Worm (Caenorhabditis elegans) whole organism, young adult: ENCODE measurements around the gene dsb-3.

ENCODE experiments used
- C06A6.2 ChIP-seq: fragments of 200-800 bp; sonication (Bioruptor generic); conservative IDR thresholded peaks from 2 replicates; pipeline ENCODE4 v1.3.6; 2022; ENCODE audit warnings: missing genetic modification characterization, missing compliant biosample characterization
- D2030.7 ChIP-seq: fragments of 200-800 bp; sonication (Bioruptor generic); IDR thresholded peaks from 2 replicates; pipeline ENCODE4 v1.3.6; 2022; ENCODE audit warnings: missing genetic modification reagents, missing genetic modification characterization, missing compliant biosample characterization
- F37B4.10 ChIP-seq: fragments of 200-800 bp; sonication (Bioruptor generic); IDR thresholded peaks from 2 replicates; pipeline ENCODE4 v1.3.6; 2022; ENCODE audit warnings: missing genetic modification characterization, missing compliant biosample characterization
- F52B5.7 ChIP-seq: sonication (generic microtip); optimal IDR thresholded peaks from 2 replicates; lab custom pipeline; 2016; ENCODE audit warnings: mild to moderate bottlenecking, missing genetic modification characterization, missing compliant biosample characterization
- F55B11.4 ChIP-seq: sonication (generic microtip); optimal IDR thresholded peaks from 2 replicates; lab custom pipeline; 2016; ENCODE audit warnings: missing compliant biosample characterization, missing genetic modification characterization, borderline replicate concordance; ENCODE audit not compliant: insufficient read depth
- F57C9.4 ChIP-seq: sonication (generic microtip); optimal IDR thresholded peaks from 2 replicates; lab custom pipeline; 2017; ENCODE audit warnings: mild to moderate bottlenecking, missing genetic modification characterization, missing compliant biosample characterization
- T26A5.8 ChIP-seq: sonication (generic microtip); optimal IDR thresholded peaks from 2 replicates; lab custom pipeline; 2016; ENCODE audit warnings: missing genetic modification characterization, missing compliant biosample characterization
- aptf-2 ChIP-seq: fragments of 200-800 bp; sonication (Bioruptor generic); conservative IDR thresholded peaks from 2 replicates; pipeline ENCODE4 v1.3.6; 2022; ENCODE audit warnings: missing genetic modification reagents, missing genetic modification characterization, missing compliant biosample characterization
- attf-3 ChIP-seq: fragments of 200-800 bp; sonication (Bioruptor generic); conservative IDR thresholded peaks from 2 replicates; pipeline ENCODE4 v1.3.6; 2022; ENCODE audit warnings: missing genetic modification reagents, missing genetic modification characterization, missing compliant biosample characterization
- bed-2 ChIP-seq: fragments of 200-800 bp; sonication (Bioruptor generic); IDR thresholded peaks from 2 replicates; pipeline ENCODE4 v1.3.6; 2022; ENCODE audit warnings: missing genetic modification reagents, missing genetic modification characterization, missing compliant biosample characterization
- cebp-1 ChIP-seq, 2 experiments: fragments of 200-800 bp in 1 of 2; sonication (Bioruptor generic) in 1 of 2; sonication (generic microtip) in 1 of 2; IDR thresholded peaks in 1 of 2; optimal IDR thresholded peaks in 1 of 2; 2 replicates each; pipeline versions ENCODE4 v1.3.6 to Lab custom; 2017 to 2022; ENCODE audit warnings: missing compliant biosample characterization in 2 of 2, missing genetic modification characterization in 2 of 2, mild to moderate bottlenecking in 1 of 2, missing genetic modification reagents in 1 of 2, moderate library complexity in 1 of 2
- cebp-2 ChIP-seq: fragments of 200-800 bp; sonication (Bioruptor generic); IDR thresholded peaks from 2 replicates; pipeline ENCODE4 v1.3.6; 2022; ENCODE audit warnings: missing genetic modification characterization, missing compliant biosample characterization
- ceh-100 ChIP-seq: fragments of 200-800 bp; sonication (Bioruptor generic); IDR thresholded peaks from 2 replicates; pipeline ENCODE4 v1.3.6; 2022; ENCODE audit warnings: missing genetic modification reagents, missing genetic modification characterization, missing compliant biosample characterization
- ceh-58 ChIP-seq: fragments of 200-800 bp; sonication (Bioruptor generic); IDR thresholded peaks from 2 replicates; pipeline ENCODE4 v1.3.6; 2022; ENCODE audit warnings: missing genetic modification characterization, missing compliant biosample characterization
- ceh-79 ChIP-seq: sonication (generic microtip); optimal IDR thresholded peaks from 2 replicates; lab custom pipeline; 2017; ENCODE audit warnings: mild to moderate bottlenecking, missing genetic modification characterization, missing compliant biosample characterization
- dox-1 ChIP-seq: fragments of 200-800 bp; sonication (Bioruptor generic); IDR thresholded peaks from 2 replicates; pipeline ENCODE4 v1.3.6; 2022; ENCODE audit warnings: missing genetic modification reagents, missing genetic modification characterization, missing compliant biosample characterization
- dpl-1 ChIP-seq: fragments of 150-350 bp; optimal IDR thresholded peaks from 2 replicates; lab custom pipeline; 2014; ENCODE audit warnings: missing biosample characterization, missing genetic modification reagents, missing genetic modification characterization
- egrh-3 ChIP-seq: fragments of 200-800 bp; sonication (Bioruptor generic); IDR thresholded peaks from 2 replicates; pipeline ENCODE4 v1.3.6; 2022; ENCODE audit warnings: missing genetic modification reagents, missing genetic modification characterization, missing compliant biosample characterization
- hmg-1.2 ChIP-seq: fragments of 200-800 bp; sonication (Bioruptor generic); IDR thresholded peaks from 2 replicates; pipeline ENCODE4 v1.3.6; 2022; ENCODE audit warnings: missing genetic modification reagents, missing genetic modification characterization, missing compliant biosample characterization
- lag-1 ChIP-seq: fragments of 200-800 bp; sonication (Bioruptor generic); IDR thresholded peaks from 2 replicates; pipeline ENCODE4 v1.3.6; 2022; ENCODE audit warnings: missing genetic modification reagents, missing genetic modification characterization, missing compliant biosample characterization
- lir-1 ChIP-seq: fragments of 200-800 bp; sonication (Bioruptor generic); conservative IDR thresholded peaks from 2 replicates; pipeline ENCODE4 v1.3.6; 2022; ENCODE audit warnings: missing genetic modification reagents, missing genetic modification characterization, missing compliant biosample characterization
- lsy-27 ChIP-seq: sonication (generic microtip); optimal IDR thresholded peaks from 2 replicates; lab custom pipeline; 2017; ENCODE audit warnings: missing genetic modification characterization, mild to moderate bottlenecking, missing compliant biosample characterization, antibody characterized with exemption, missing genotype, borderline replicate concordance; ENCODE audit not compliant: insufficient read depth
- mel-28 ChIP-seq: sonication (generic microtip); optimal IDR thresholded peaks from 2 replicates; lab custom pipeline; 2016; ENCODE audit warnings: borderline replicate concordance, mild to moderate bottlenecking, missing genetic modification characterization, missing compliant biosample characterization
- nfya-1 ChIP-seq: sonication (generic microtip); optimal IDR thresholded peaks from 2 replicates; lab custom pipeline; 2017; ENCODE audit warnings: antibody characterized with exemption, missing compliant biosample characterization, missing genetic modification characterization, borderline replicate concordance; ENCODE audit not compliant: insufficient read depth
- nhr-179 ChIP-seq: sonication (generic microtip); optimal IDR thresholded peaks from 2 replicates; lab custom pipeline; 2016; ENCODE audit warnings: mild to moderate bottlenecking, missing genetic modification characterization, missing compliant biosample characterization
- pha-4 ChIP-seq: fragments of 150-350 bp; sonication (generic microtip); optimal IDR thresholded peaks from 2 replicates; lab custom pipeline; 2014; ENCODE audit warnings: missing biosample characterization, missing genetic modification reagents, missing genetic modification characterization
- rpc-1 ChIP-seq, 2 experiments: fragments of 150-350 bp in 1 of 2; sonication (generic microtip) in 1 of 2; optimal IDR thresholded peaks; 2 replicates each; lab custom pipeline; 2014 to 2018; ENCODE audit warnings: missing biosample characterization in 1 of 2, missing genetic modification characterization in 1 of 2, missing genetic modification reagents in 1 of 2, missing genotype in 1 of 2
- tbx-9 ChIP-seq: sonication (generic microtip); optimal IDR thresholded peaks from 2 replicates; lab custom pipeline; 2016; ENCODE audit warnings: borderline replicate concordance, missing genetic modification characterization, inconsistent platforms, missing compliant biosample characterization
- ztf-25 ChIP-seq: fragments of 200-800 bp; sonication (Bioruptor generic); IDR thresholded peaks from 2 replicates; pipeline ENCODE4 v1.3.6; 2022; ENCODE audit warnings: missing genetic modification reagents, missing genetic modification characterization, missing compliant biosample characterization
- ztf-6 ChIP-seq: fragments of 200-800 bp; sonication (Bioruptor generic); IDR thresholded peaks from 2 replicates; pipeline ENCODE4 v1.3.6; 2022; ENCODE audit warnings: missing genetic modification reagents, missing genetic modification characterization, missing compliant biosample characterization

dsb-3 gene

DNA sequence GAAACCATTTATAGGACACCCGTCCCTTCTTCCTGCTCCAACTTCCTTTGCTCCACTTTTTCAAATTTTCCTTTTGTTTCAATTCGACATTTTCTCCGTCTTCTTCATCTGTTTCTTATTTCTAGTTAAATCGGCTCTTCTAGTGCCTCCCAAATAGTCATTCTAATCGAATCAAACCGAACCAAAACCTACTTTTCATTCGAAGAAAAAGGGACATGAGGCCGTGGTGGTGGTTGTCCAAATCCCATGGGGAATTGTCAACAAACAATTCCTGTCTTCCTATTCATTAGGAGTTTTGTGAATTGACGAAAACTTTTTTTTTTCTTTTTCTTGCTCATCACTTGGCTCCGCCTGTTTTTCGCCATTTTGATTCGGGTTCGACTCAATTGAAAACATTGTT is 22.8 kb downstream of the dsb-3 start:
- TF ChIP-seq nfya-1 = no peak

DNA sequence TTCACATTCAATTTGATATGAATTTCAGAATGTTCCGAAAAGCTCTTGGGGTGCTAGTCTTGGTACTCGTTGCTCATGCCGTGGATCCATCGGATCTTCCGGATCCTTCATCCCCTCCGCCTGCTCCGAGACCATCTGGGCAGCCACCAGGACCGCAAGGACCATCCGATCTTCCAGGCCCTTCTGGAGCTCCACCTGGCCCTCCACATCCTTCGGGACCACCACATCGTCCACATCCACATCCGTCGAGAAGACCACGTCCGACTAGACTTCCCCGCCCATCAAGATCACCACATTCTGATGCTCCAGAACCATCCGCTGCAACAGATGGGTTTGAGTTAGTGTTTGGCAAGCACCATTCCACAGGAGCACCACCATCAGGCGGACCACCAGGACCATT is 24.8 kb downstream of the dsb-3 start, which contains the start of gene clx-1:
clx-1 (plus strand) TSS at position 30 of the 400 bp plus-strand sequence.
- TF ChIP-seq F52B5.7 = no peak
- TF ChIP-seq egrh-3 (GFP tag; lab: Robert Waterston, UW) = peak; percentile 36; the same call in 1 of the 2 replicates

DNA sequence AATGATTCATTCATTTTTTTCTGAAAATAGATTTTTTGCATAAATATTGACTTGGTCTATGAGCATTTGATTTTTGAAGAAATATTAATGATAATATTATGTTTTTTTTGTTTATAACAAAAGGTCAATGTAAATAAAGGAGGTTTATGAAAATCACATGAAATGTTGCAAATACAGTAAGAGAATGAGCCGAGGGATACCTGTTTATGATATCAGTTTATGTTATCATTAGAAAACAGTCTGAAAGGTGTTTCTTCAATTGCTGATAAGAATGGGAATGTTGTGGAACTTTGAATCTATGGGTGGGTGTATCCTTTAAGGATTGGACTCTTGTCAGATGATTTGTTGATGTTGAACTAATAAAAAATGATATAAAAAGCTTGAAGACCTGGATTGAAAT is 25.3 kb downstream of the dsb-3 start:
- TF ChIP-seq F37B4.10 (GFP tag; lab: Robert Waterston, UW) (no peak), dpl-1 (GFP tag; lab: Kevin White, UChicago) (no peak), F55B11.4 (no peak), ceh-79 (tag; lab: Kevin White, UChicago) (no peak), T26A5.8 (no peak), tbx-9 (tag; lab: Kevin White, UChicago) (no peak), cebp-2 (no peak), ztf-6 (no peak), ceh-58 (no peak), ztf-25 (GFP tag; lab: Robert Waterston, UW) (no peak), lsy-27 (tag; lab: Kevin White, UChicago) (no peak), nhr-179 (tag; lab: Kevin White, UChicago) (no peak), pha-4 (no peak), bed-2 (GFP tag; lab: Robert Waterston, UW) (no peak), aptf-2 (GFP tag; lab: Robert Waterston, UW) (no peak)
- TF ChIP-seq, all 124 proteins: peak for 0

DNA sequence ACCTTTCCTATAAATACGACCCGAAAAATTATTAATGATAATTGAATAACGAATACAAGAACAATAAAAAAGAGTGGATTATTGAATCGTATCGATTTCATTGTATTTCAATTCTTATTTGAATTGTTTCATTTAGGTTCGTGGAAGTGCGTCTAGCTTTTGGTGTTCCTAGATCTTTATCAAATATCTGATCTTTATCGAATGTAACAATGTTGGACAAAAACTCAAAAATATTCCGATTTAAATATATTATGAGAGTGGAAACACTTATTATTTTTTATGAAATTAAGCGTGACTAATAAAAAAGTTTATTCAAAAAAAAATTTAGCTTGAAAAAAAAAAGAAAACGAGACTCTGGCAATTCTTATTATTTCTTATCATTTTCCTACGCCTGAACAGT is 27.5 kb downstream of the dsb-3 start, which contains the start of the genes C50F7.9 and C50F7.3:
C50F7.9 (minus strand) TSS at position 101 of the 400 bp plus-strand sequence.
C50F7.3 (plus strand) TSS at position 370 of the 400 bp plus-strand sequence.
- TF ChIP-seq lir-1 = no peak
- TF ChIP-seq dox-1 (GFP tag; lab: Robert Waterston, UW) = no peak
- no peak for TF ChIP-seq ceh-100 (GFP tag; lab: Robert Waterston, UW)
- TF ChIP-seq rpc-1 (optimal IDR thresholded peaks at IDR 0.05; lab: Kevin White, UChicago) = no peak
- TF ChIP-seq rpc-1 (tag; optimal IDR thresholded peaks at IDR 0.05; lab: Kevin White, UChicago) = no peak
- no peak for TF ChIP-seq F57C9.4

DNA sequence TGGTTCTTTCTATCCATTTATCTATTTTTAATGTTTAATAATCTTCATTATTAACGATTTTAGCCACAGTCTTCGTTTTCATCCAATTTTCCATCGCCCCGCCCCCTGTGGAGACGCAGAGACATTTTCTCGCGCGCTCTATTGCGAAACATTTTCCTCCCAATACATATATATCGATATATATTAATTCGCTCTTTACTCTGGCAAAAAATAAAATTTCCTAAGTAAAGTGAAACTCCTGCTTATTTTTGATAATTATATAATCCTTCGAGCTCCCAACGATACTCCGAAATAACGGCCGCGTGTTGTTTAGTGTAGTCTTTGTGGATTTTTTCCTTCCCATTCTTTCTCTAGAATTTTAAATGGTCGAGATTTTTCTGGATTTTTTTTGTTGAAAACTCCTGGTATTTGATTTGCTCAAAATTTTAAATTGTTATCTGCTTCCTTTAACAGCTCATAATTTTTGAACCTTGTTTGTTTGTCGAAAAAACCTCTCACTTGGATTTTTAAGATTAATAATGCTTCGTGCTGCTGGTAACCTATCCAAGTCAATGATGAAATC is 30.9 kb downstream of the dsb-3 start, which contains the start of gene sucg-1:
sucg-1 (plus strand) TSS at position 512 of the 562 bp plus-strand sequence.
- TF ChIP-seq ztf-6 = no peak
- no peak for TF ChIP-seq lag-1 (GFP tag; lab: Robert Waterston, UW)
- TF ChIP-seq cebp-1 (GFP tag; IDR thresholded peaks at IDR 0.05; lab: Robert Waterston, UW) = peak; percentile 84
- peak; percentile 91 for TF ChIP-seq cebp-1 (tag; optimal IDR thresholded peaks at IDR 0.05; lab: Kevin White, UChicago)
- TF ChIP-seq mel-28 = no peak
- peak; percentile 37; the same call in 1 of the 2 replicates for TF ChIP-seq hmg-1.2 (GFP tag; lab: Robert Waterston, UW)
- no peak for TF ChIP-seq D2030.7 (GFP tag; lab: Robert Waterston, UW)
- peak; percentile 79 for TF ChIP-seq attf-3
- no peak for TF ChIP-seq C06A6.2 (GFP tag; lab: Robert Waterston, UW)
- TF ChIP-seq cebp-2 = no peak
